Fruit fly (Drosophila melanogaster): ENCODE measurements around the gene RagA-B.
A peak's percentile ranks its signal among the peaks of the same experiment; 100 is the strongest.

RagA-B gene

dm6 chr3R:8954515-8955358 lies 29.4 kb downstream of the RagA-B start (continued):
- TF ChIP-seq slp2 (GFP tag; optimal IDR thresholded peaks at IDR 0.05), result no peak
- no peak for TF ChIP-seq en (GFP tag; optimal IDR thresholded peaks at IDR 0.05)
- TF ChIP-seq Poxn (GFP tag; IDR thresholded peaks at IDR 0.05), result no peak
- TF ChIP-seq pan (optimal IDR thresholded peaks at IDR 0.05), result no peak
- no peak for TF ChIP-seq pan (GFP tag; optimal IDR thresholded peaks at IDR 0.05 in 1 of 2, IDR thresholded peaks at IDR 0.05 in 1 of 2)
- no peak for TF ChIP-seq CG7271 (tag; optimal IDR thresholded peaks at IDR 0.05)
- TF ChIP-seq prd (optimal IDR thresholded peaks at IDR 0.05), result no peak
- TF ChIP-seq prd (GFP tag; IDR thresholded peaks at IDR 0.05), result no peak; the same call in 2 of the 3 replicates
- TF ChIP-seq gsb (GFP tag; IDR thresholded peaks at IDR 0.05), result no peak
- peak; percentile 17 for TF ChIP-seq CG12942 (GFP tag; optimal IDR thresholded peaks at IDR 0.05)
- no peak for TF ChIP-seq CG16779 (GFP tag; IDR thresholded peaks at IDR 0.05)
- TF ChIP-seq chn (GFP tag; optimal IDR thresholded peaks at IDR 0.05), result no peak
- TF ChIP-seq ci (GFP tag; IDR thresholded peaks at IDR 0.05), result peak; percentile 45; the same call in 1 of the 3 replicates
- peak; percentile 37; the same call in 1 of the 2 replicates for TF ChIP-seq sisA (GFP tag; IDR thresholded peaks at IDR 0.05)
- no peak for TF ChIP-seq CG9932 (GFP tag; IDR thresholded peaks at IDR 0.05)
- peak; percentile 30 for TF ChIP-seq Six4 (GFP tag; optimal IDR thresholded peaks at IDR 0.05)
- TF ChIP-seq crc (GFP tag; optimal IDR thresholded peaks at IDR 0.05), result no peak
- no peak for TF ChIP-seq Tbp (GFP tag; optimal IDR thresholded peaks at IDR 0.05)
- no peak for TF ChIP-seq CG7745 (tag; optimal IDR thresholded peaks at IDR 0.05)
- peak; percentile 50 for TF ChIP-seq pros (GFP tag; optimal IDR thresholded peaks at IDR 0.05)
- peak in 1 of 2 experiments; percentile 83 for TF ChIP-seq bsh (GFP tag; optimal IDR thresholded peaks at IDR 0.05)
- TF ChIP-seq Ets65A (GFP tag), result no peak
- TF ChIP-seq inv (GFP tag; IDR thresholded peaks at IDR 0.05; ENCODE audit: partially characterized antibody), result no peak
- no peak for TF ChIP-seq klu (GFP tag; IDR thresholded peaks at IDR 0.05)
- TF ChIP-seq CG43689 (GFP tag; IDR thresholded peaks at IDR 0.05), result no peak
- TF ChIP-seq btn (GFP tag; optimal IDR thresholded peaks at IDR 0.05), result no peak
- TF ChIP-seq CG15514 (GFP tag; optimal IDR thresholded peaks at IDR 0.05), result no peak
- no peak for TF ChIP-seq CG17385 (GFP tag; optimal IDR thresholded peaks at IDR 0.05)
- TF ChIP-seq fu2 (GFP tag; optimal IDR thresholded peaks at IDR 0.05), result no peak
- no peak for TF ChIP-seq emc (GFP tag; optimal IDR thresholded peaks at IDR 0.05)
- TF ChIP-seq Dref (GFP tag; IDR thresholded peaks at IDR 0.05), result no peak
- no peak for TF ChIP-seq unc-4 (GFP tag; IDR thresholded peaks at IDR 0.05; ENCODE audit: partially characterized antibody)
- TF ChIP-seq tgo (GFP tag; IDR thresholded peaks at IDR 0.05), result peak; percentile 78
- TF ChIP-seq CG2129 (GFP tag; IDR thresholded peaks at IDR 0.05; ENCODE audit: partially characterized antibody), result no peak
- no peak for TF ChIP-seq CG4282 (GFP tag; optimal IDR thresholded peaks at IDR 0.05)
- TF ChIP-seq jumu (GFP tag; optimal IDR thresholded peaks at IDR 0.05), result no peak
- TF ChIP-seq croc (GFP tag; conservative IDR thresholded peaks at IDR 0.05), result peak; percentile 39
- TF ChIP-seq wek (GFP tag; optimal IDR thresholded peaks at IDR 0.05), result no peak
- no peak for TF ChIP-seq jigr1 (GFP tag; IDR thresholded peaks at IDR 0.05)
- TF ChIP-seq luna (GFP tag; optimal IDR thresholded peaks at IDR 0.05), result no peak
- TF ChIP-seq CG13775 (GFP tag; optimal IDR thresholded peaks at IDR 0.05), result no peak
- TF ChIP-seq CG30431 (GFP tag; optimal IDR thresholded peaks at IDR 0.05), result no peak
- TF ChIP-seq CG31441 (GFP tag; IDR thresholded peaks at IDR 0.05), result peak; percentile 88
- no peak for TF ChIP-seq tna (GFP tag; IDR thresholded peaks at IDR 0.05; ENCODE audit: partially characterized antibody)
- TF ChIP-seq lola (GFP tag; optimal IDR thresholded peaks at IDR 0.05), result peak in 1 of 3 experiments; percentile 80
- peak; percentile 77 for TF ChIP-seq CG15601 (tag; optimal IDR thresholded peaks at IDR 0.05)
- TF ChIP-seq CG2678 (tag; optimal IDR thresholded peaks at IDR 0.05), result peak; percentile 84
- no peak for TF ChIP-seq so (GFP tag; IDR thresholded peaks at IDR 0.05)
- no peak for TF ChIP-seq ssp (GFP tag; IDR thresholded peaks at IDR 0.05)
- TF ChIP-seq CG2116 (GFP tag; optimal IDR thresholded peaks at IDR 0.05), result no peak
- no peak for TF ChIP-seq bowl (GFP tag; IDR thresholded peaks at IDR 0.05)
